Fruit fly (Drosophila melanogaster): ENCODE results near the gene CG4287.
A peak's percentile ranks its signal among the peaks of the same experiment; 100 is the strongest.

DNA sequence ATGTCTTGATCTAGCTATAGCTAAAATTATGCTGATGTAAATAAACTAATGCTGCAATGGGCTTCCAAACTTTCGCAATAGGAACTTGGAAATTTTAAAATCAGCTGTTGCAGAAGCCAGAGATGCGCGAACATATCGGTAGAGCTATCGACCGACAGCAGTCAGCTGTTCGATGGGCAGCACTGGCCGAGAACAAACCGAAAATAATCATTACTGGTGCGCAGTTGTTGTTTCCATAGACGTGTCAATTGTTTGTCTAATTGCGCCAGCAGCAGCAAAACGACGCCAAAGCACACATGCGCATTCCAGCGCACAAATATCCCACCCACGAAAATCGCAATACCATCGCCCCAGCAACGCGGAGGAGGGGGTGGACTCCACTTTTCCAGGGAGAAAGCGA is 28.7 kb downstream of the CG4287 start, which contains the start of gene Sap47:
- TF ChIP-seq Doc2 (GFP tag; IDR thresholded peaks at IDR 0.05) (no peak), Deaf1 (tag; optimal IDR thresholded peaks at IDR 0.05) (no peak), gce (GFP tag; IDR thresholded peaks at IDR 0.05) (no peak), Mes4 (GFP tag; optimal IDR thresholded peaks at IDR 0.05) (no peak), ranshi (GFP tag; IDR thresholded peaks at IDR 0.05) (no peak; the same call in 1 of the 2 replicates), Dip2 (GFP tag; IDR thresholded peaks at IDR 0.05) (no peak), ase (GFP tag; IDR thresholded peaks at IDR 0.05) (no peak), CG8478 (optimal IDR thresholded peaks at IDR 0.05) (no peak), tio (GFP tag; optimal IDR thresholded peaks at IDR 0.05) (no peak), hbn (GFP tag; IDR thresholded peaks at IDR 0.05; ENCODE audit: partially characterized antibody) (peak; percentile 83), cwo (GFP tag; optimal IDR thresholded peaks at IDR 0.05) (no peak), fd64A (GFP tag; optimal IDR thresholded peaks at IDR 0.05) (no peak), Fer2 (tag; optimal IDR thresholded peaks at IDR 0.05) (no peak), ac (GFP tag; optimal IDR thresholded peaks at IDR 0.05) (no peak)
